Worm (Caenorhabditis elegans) whole organism, L2 larva: ENCODE data around the gene fkb-4.

Source experiments
- C34F6.9 ChIP-seq: fragments of 150-350 bp; optimal IDR thresholded peaks from 2 replicates; lab custom pipeline; 2014; ENCODE audit warnings: missing biosample characterization, missing genetic modification characterization
- ama-1 ChIP-seq: fragments of 150-350 bp; optimal IDR thresholded peaks from 2 replicates; lab custom pipeline; 2018; ENCODE audit warnings: inconsistent platforms
- mdl-1 ChIP-seq, 2 experiments: fragments of 150-350 bp in 1 of 2; sonication (generic microtip) in 1 of 2; optimal IDR thresholded peaks; 2 replicates each; lab custom pipeline; 2017; ENCODE audit warnings: missing biosample characterization in 2 of 2, missing genetic modification characterization in 2 of 2
- nhr-11 ChIP-seq: fragments of 150-350 bp; optimal IDR thresholded peaks from 2 replicates; lab custom pipeline; 2014; ENCODE audit warnings: missing biosample characterization, missing genetic modification characterization
- nhr-77 ChIP-seq: fragments of 150-350 bp; optimal IDR thresholded peaks from 2 replicates; lab custom pipeline; 2014; ENCODE audit warnings: missing biosample characterization, missing genetic modification characterization
- skn-1 ChIP-seq: sonication (generic microtip); optimal IDR thresholded peaks from 2 replicates; lab custom pipeline; 2017; ENCODE audit warnings: missing biosample characterization, missing genetic modification characterization
- unc-39 ChIP-seq: fragments of 150-350 bp; optimal IDR thresholded peaks from 2 replicates; lab custom pipeline; 2014; ENCODE audit warnings: missing biosample characterization, missing genetic modification characterization
- unc-62 ChIP-seq: fragments of 150-350 bp; optimal IDR thresholded peaks from 2 replicates; lab custom pipeline; 2014; ENCODE audit warnings: missing biosample characterization, missing genetic modification reagents, missing genetic modification characterization
- ztf-4 ChIP-seq: fragments of 150-350 bp; optimal IDR thresholded peaks from 2 replicates; lab custom pipeline; 2014; ENCODE audit warnings: missing biosample characterization, missing genetic modification characterization

- no peak for TF ChIP-seq ama-1 (lab: Kevin White, UChicago)
- no peak for TF ChIP-seq C34F6.9 (tag; lab: Kevin White, UChicago)
- no peak for TF ChIP-seq skn-1
- no peak for TF ChIP-seq unc-39 (tag; lab: Kevin White, UChicago)
- TF ChIP-seq mdl-1 (tag; optimal IDR thresholded peaks at IDR 0.05; lab: Kevin White, UChicago), result no peak
- no peak for TF ChIP-seq nhr-11
- TF ChIP-seq nhr-77 (tag; lab: Kevin White, UChicago), result no peak
- TF ChIP-seq unc-62 (GFP tag; lab: Kevin White, UChicago), result no peak
- no peak for TF ChIP-seq ztf-4 (tag; lab: Kevin White, UChicago)
Observed at ce11 chrV:12795927-12796326, 9.0 kb upstream of the fkb-4 start.
